Fruit fly (Drosophila melanogaster): ENCODE results near the gene Ho.

DNA sequence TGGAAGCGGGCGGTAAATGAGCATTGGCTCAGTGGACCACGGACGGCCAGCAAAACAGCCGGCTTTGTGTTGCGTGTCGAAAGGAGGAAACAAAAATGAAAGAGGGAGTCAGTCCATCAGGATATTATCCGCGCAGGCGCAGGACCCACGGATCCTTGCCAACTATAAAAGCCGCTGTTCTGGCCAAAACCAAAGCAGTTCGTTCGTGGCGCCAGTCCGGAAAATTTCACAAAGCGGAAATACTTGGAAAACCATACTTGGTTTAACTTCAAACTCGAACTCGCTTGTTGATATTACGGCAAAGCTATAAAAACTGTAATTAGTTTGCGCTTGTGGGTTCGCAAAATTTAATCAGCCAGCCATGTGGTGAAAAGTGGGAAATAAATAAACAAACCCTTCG, 42.0 kb downstream of the Ho start, which contains the start of gene CG12594:
- TF ChIP-seq Hr78 (GFP tag; optimal IDR thresholded peaks at IDR 0.05), result no peak
- no peak for TF ChIP-seq Dfd (GFP tag; optimal IDR thresholded peaks at IDR 0.05)
- no peak for TF ChIP-seq foxo (GFP tag; optimal IDR thresholded peaks at IDR 0.05)
- no peak for TF ChIP-seq CG32264 (GFP tag; optimal IDR thresholded peaks at IDR 0.05)
- no peak for TF ChIP-seq Mio (GFP tag; optimal IDR thresholded peaks at IDR 0.05)
- TF ChIP-seq dl (GFP tag; optimal IDR thresholded peaks at IDR 0.05; ENCODE audit: insufficient read depth in 1 of 2, partially characterized antibody in 2 of 2), result no peak
- no peak for TF ChIP-seq Dif (GFP tag; optimal IDR thresholded peaks at IDR 0.05; ENCODE audit: partially characterized antibody)
- no peak for TF ChIP-seq lola (GFP tag; optimal IDR thresholded peaks at IDR 0.05)

Measured in whole organism, wandering third instar larva.